ENCODE assay signal across 2 fruit fly cellular contexts in genomic region chr3L:765515-766292, dm6.
TF ChIP-seq lines count a peak whose summit lies in the region.

No protein-coding gene starts in this region.

TF ChIP-seq in whole organism, embryonic, 481 proteins besides CTCF, POLR2A, EP300 and RAD21 (continued from another document and continues in another):
- peak; percentile 48 for TF ChIP-seq lab (GFP tag; optimal IDR thresholded peaks at IDR 0.05; lab: Kevin White, UChicago)
- TF ChIP-seq stwl (tag; optimal IDR thresholded peaks at IDR 0.05; lab: Kevin White, UChicago): no peak
- TF ChIP-seq exex (tag; optimal IDR thresholded peaks at IDR 0.05; lab: Kevin White, UChicago): no peak
- TF ChIP-seq ranshi (GFP tag; IDR thresholded peaks at IDR 0.05; lab: Robert Waterston, UW): peak; percentile 24; the same call in 1 of the 2 replicates
- peak; percentile 36; the same call in 1 of the 2 replicates for TF ChIP-seq ara (GFP tag; IDR thresholded peaks at IDR 0.05; lab: Robert Waterston, UW)
- TF ChIP-seq D19B (GFP tag; optimal IDR thresholded peaks at IDR 0.05; lab: Kevin White, UChicago): peak; percentile 11
- peak; percentile 82 for TF ChIP-seq sens (GFP tag; lab: Kevin White, UChicago)
- no peak for TF ChIP-seq Dip2 (GFP tag; IDR thresholded peaks at IDR 0.05; lab: Robert Waterston, UW)
- TF ChIP-seq fd96Cb (tag; optimal IDR thresholded peaks at IDR 0.05; lab: Kevin White, UChicago): peak; percentile 34
- TF ChIP-seq Myb (GFP tag; optimal IDR thresholded peaks at IDR 0.05; lab: Kevin White, UChicago): peak; percentile 1
- no peak for TF ChIP-seq Fer3 (tag; optimal IDR thresholded peaks at IDR 0.05; lab: Kevin White, UChicago)
- TF ChIP-seq jing (GFP tag; optimal IDR thresholded peaks at IDR 0.05; lab: Kevin White, UChicago): peak; percentile 30
- peak; percentile 47 for TF ChIP-seq tna (GFP tag; IDR thresholded peaks at IDR 0.05; lab: Robert Waterston, UW; ENCODE audit: partially characterized antibody)
- TF ChIP-seq Ptx1 (GFP tag; IDR thresholded peaks at IDR 0.05; lab: Robert Waterston, UW): peak; percentile 37; the same call in 1 of the 2 replicates
- TF ChIP-seq danr (GFP tag; IDR thresholded peaks at IDR 0.05; lab: Robert Waterston, UW): 0 out of 2 replicates have a peak, but pooled peaks have one; percentile 28
- TF ChIP-seq CG12104 (GFP tag; optimal IDR thresholded peaks at IDR 0.05; lab: Kevin White, UChicago): peak; percentile 24
- TF ChIP-seq Blimp-1 (GFP tag; optimal IDR thresholded peaks at IDR 0.05; lab: Kevin White, UChicago): peak; percentile 10
- TF ChIP-seq CG7963 (GFP tag; IDR thresholded peaks at IDR 0.05; lab: Robert Waterston, UW; ENCODE audit: partially characterized antibody): 0 out of 3 replicates have a peak, but pooled peaks have one; percentile 26
- TF ChIP-seq CG6254 (GFP tag; optimal IDR thresholded peaks at IDR 0.05; lab: Kevin White, UChicago): no peak
- TF ChIP-seq Chrac-16 (GFP tag; optimal IDR thresholded peaks at IDR 0.05; lab: Kevin White, UChicago): no peak
- no peak for TF ChIP-seq HLH3B (GFP tag; IDR thresholded peaks at IDR 0.05; lab: Robert Waterston, UW)
- peak; percentile 36 for TF ChIP-seq CG10274 (GFP tag; optimal IDR thresholded peaks at IDR 0.05; lab: Kevin White, UChicago)
- TF ChIP-seq CG14710 (tag; optimal IDR thresholded peaks at IDR 0.05; lab: Kevin White, UChicago): no peak
- TF ChIP-seq D19A (tag; optimal IDR thresholded peaks at IDR 0.05; lab: Kevin White, UChicago): peak; percentile 78
- peak in 1 of 2 experiments; percentile 2 for TF ChIP-seq Pdp1 (GFP tag; optimal IDR thresholded peaks at IDR 0.05; lab: Kevin White, UChicago)
- TF ChIP-seq Mes4 (GFP tag; optimal IDR thresholded peaks at IDR 0.05; lab: Kevin White, UChicago): no peak
- no peak for TF ChIP-seq Nf-YA (GFP tag; IDR thresholded peaks at IDR 0.05; lab: Robert Waterston, UW)
- peak; percentile 38 for TF ChIP-seq ind (GFP tag; optimal IDR thresholded peaks at IDR 0.05; lab: Kevin White, UChicago)
- TF ChIP-seq CG30403 (GFP tag; optimal IDR thresholded peaks at IDR 0.05; lab: Kevin White, UChicago): peak; percentile 4
- TF ChIP-seq CG9727 (GFP tag; optimal IDR thresholded peaks at IDR 0.05; lab: Kevin White, UChicago): peak; percentile 34
- peak; percentile 13 for TF ChIP-seq CG5180 (GFP tag; optimal IDR thresholded peaks at IDR 0.05; lab: Kevin White, UChicago)
- TF ChIP-seq pan (optimal IDR thresholded peaks at IDR 0.05; lab: Kevin White, UChicago): no peak
- no peak for TF ChIP-seq pan (GFP tag; optimal IDR thresholded peaks at IDR 0.05 in 1 of 2, IDR thresholded peaks at IDR 0.05 in 1 of 2)
- TF ChIP-seq PHDP (tag; optimal IDR thresholded peaks at IDR 0.05; lab: Kevin White, UChicago): peak; percentile 41
- TF ChIP-seq CG4730 (GFP tag; IDR thresholded peaks at IDR 0.05; lab: Robert Waterston, UW): no peak
- peak in 1 of 2 experiments; percentile 42 for TF ChIP-seq Hr51 (GFP tag; optimal IDR thresholded peaks at IDR 0.05; lab: Kevin White, UChicago)
- no peak for TF ChIP-seq prd (optimal IDR thresholded peaks at IDR 0.05; lab: Kevin White, UChicago)
- peak; percentile 32; the same call in 1 of the 3 replicates for TF ChIP-seq prd (GFP tag; IDR thresholded peaks at IDR 0.05; lab: Robert Waterston, UW)
- peak; percentile 20; the same call in 1 of the 2 replicates for TF ChIP-seq Rfx (GFP tag; IDR thresholded peaks at IDR 0.05; lab: Robert Waterston, UW)
- 0 out of 3 replicates have a peak, but pooled peaks have one; percentile 21 for TF ChIP-seq CG3726 (GFP tag; IDR thresholded peaks at IDR 0.05; lab: Robert Waterston, UW)
- peak; percentile 32; the same call in 1 of the 2 replicates for TF ChIP-seq Xrp1 (GFP tag; IDR thresholded peaks at IDR 0.05; lab: Robert Waterston, UW)
- peak in 1 of 2 experiments; percentile 57 for TF ChIP-seq chif (GFP tag; optimal IDR thresholded peaks at IDR 0.05; lab: Kevin White, UChicago)
- TF ChIP-seq sisA (GFP tag; IDR thresholded peaks at IDR 0.05; lab: Robert Waterston, UW): 0 out of 2 replicates have a peak, but pooled peaks have one; percentile 16
- peak; percentile 48 for TF ChIP-seq nau (GFP tag; optimal IDR thresholded peaks at IDR 0.05; lab: Kevin White, UChicago)
- peak; percentile 14 for TF ChIP-seq CG18262 (tag; optimal IDR thresholded peaks at IDR 0.05; lab: Kevin White, UChicago)
- TF ChIP-seq knrl (GFP tag; IDR thresholded peaks at IDR 0.05; lab: Robert Waterston, UW; ENCODE audit: partially characterized antibody): no peak
- TF ChIP-seq CG17328 (GFP tag; IDR thresholded peaks at IDR 0.05; lab: Robert Waterston, UW): 0 out of 2 replicates have a peak, but pooled peaks have one; percentile 34
- peak; percentile 72 for TF ChIP-seq HLH4C (GFP tag; IDR thresholded peaks at IDR 0.05; lab: Robert Waterston, UW; ENCODE audit: partially characterized antibody)
- TF ChIP-seq row (GFP tag; IDR thresholded peaks at IDR 0.05; lab: Robert Waterston, UW): peak; percentile 54; the same call in 2 of the 3 replicates
- TF ChIP-seq Xbp1 (GFP tag; optimal IDR thresholded peaks at IDR 0.05; lab: Kevin White, UChicago): no peak
- TF ChIP-seq Drgx (GFP tag; IDR thresholded peaks at IDR 0.05; lab: Robert Waterston, UW): peak; percentile 65
- TF ChIP-seq CG14441 (GFP tag; IDR thresholded peaks at IDR 0.05; lab: Robert Waterston, UW): 0 out of 2 replicates have a peak, but pooled peaks have one; percentile 36
- TF ChIP-seq CG10979 (tag; optimal IDR thresholded peaks at IDR 0.05; lab: Kevin White, UChicago): peak; percentile 4
- peak; percentile 8 for TF ChIP-seq nom (GFP tag; optimal IDR thresholded peaks at IDR 0.05; lab: Kevin White, UChicago)
- TF ChIP-seq CG17802 (tag; optimal IDR thresholded peaks at IDR 0.05; lab: Kevin White, UChicago): no peak
- TF ChIP-seq ssp (GFP tag; IDR thresholded peaks at IDR 0.05; lab: Robert Waterston, UW): 0 out of 2 replicates have a peak, but pooled peaks have one; percentile 8
- peak; percentile 16 for TF ChIP-seq CG2712 (tag; optimal IDR thresholded peaks at IDR 0.05; lab: Kevin White, UChicago)
- TF ChIP-seq CG4820 (GFP tag; optimal IDR thresholded peaks at IDR 0.05; lab: Kevin White, UChicago): peak; percentile 3
- no peak for TF ChIP-seq sc (optimal IDR thresholded peaks at IDR 0.05; lab: Kevin White, UChicago)
- peak; percentile 38 for TF ChIP-seq sc (GFP tag; optimal IDR thresholded peaks at IDR 0.05; lab: Kevin White, UChicago)
- peak; percentile 24 for TF ChIP-seq ATbp (GFP tag; optimal IDR thresholded peaks at IDR 0.05; lab: Kevin White, UChicago)
- TF ChIP-seq CG17612 (GFP tag; IDR thresholded peaks at IDR 0.05; lab: Robert Waterston, UW): no peak

TF ChIP-seq in whole organism, prepupa, 60 proteins besides CTCF, POLR2A, EP300 and RAD21 (continued from another document):
- peak; percentile 66 for TF ChIP-seq vri (GFP tag; optimal IDR thresholded peaks at IDR 0.05; lab: Kevin White, UChicago)
- peak; percentile 70 for TF ChIP-seq achi (GFP tag; optimal IDR thresholded peaks at IDR 0.05; lab: Kevin White, UChicago)
- TF ChIP-seq CG10669 (GFP tag; optimal IDR thresholded peaks at IDR 0.05; lab: Kevin White, UChicago): peak; percentile 54
- TF ChIP-seq Sox102F (GFP tag; optimal IDR thresholded peaks at IDR 0.05; lab: Kevin White, UChicago): peak; percentile 58
- no peak for TF ChIP-seq CG16779 (tag; optimal IDR thresholded peaks at IDR 0.05; lab: Kevin White, UChicago)
- peak; percentile 69 for TF ChIP-seq OdsH (GFP tag; optimal IDR thresholded peaks at IDR 0.05; lab: Kevin White, UChicago)
- TF ChIP-seq Eip75B (GFP tag; optimal IDR thresholded peaks at IDR 0.05; lab: Kevin White, UChicago): peak; percentile 38
- TF ChIP-seq Sox14 (GFP tag; optimal IDR thresholded peaks at IDR 0.05; lab: Kevin White, UChicago): peak; percentile 69
